Fruit fly (Drosophila melanogaster) whole organism, embryonic: Measurements from ENCODE around the gene CG17127.

Experiments
- Aef1 ChIP-seq: fragments of 200-800 bp; sonication (Bioruptor generic); IDR thresholded peaks from 3 replicates; pipeline ENCODE4 v1.3.6; 2022; ENCODE audit warnings: missing biosample characterization, missing genetic modification characterization
- Asciz ChIP-seq: fragments of 200-800 bp; sonication (Bioruptor generic); optimal IDR thresholded peaks from 2 replicates; lab custom pipeline; 2017; ENCODE audit warnings: missing biosample characterization, mild to moderate bottlenecking, missing genetic modification characterization, missing genetic modification reagents
- Atf3 ChIP-seq: fragments of 200-800 bp; sonication (Bioruptor generic); optimal IDR thresholded peaks from 3 replicates; lab custom pipeline; 2016; ENCODE audit warnings: missing biosample characterization, missing genetic modification characterization
- CG10979 ChIP-seq: fragments of 200-800 bp; sonication (Bioruptor generic); optimal IDR thresholded peaks from 2 replicates; lab custom pipeline; 2018; ENCODE audit warnings: missing biosample characterization, mild to moderate bottlenecking, missing genetic modification characterization, moderate library complexity
- CG12299 ChIP-seq: fragments of 200-800 bp; sonication (Bioruptor generic); optimal IDR thresholded peaks from 2 replicates; lab custom pipeline; 2018; ENCODE audit warnings: missing biosample characterization, mild to moderate bottlenecking, missing genetic modification characterization
- CG13287 ChIP-seq: fragments of 200-800 bp; sonication (Bioruptor generic); IDR thresholded peaks from 2 replicates; pipeline ENCODE4 v1.3.6; 2022; ENCODE audit warnings: missing biosample characterization, missing genetic modification characterization; ENCODE audit not compliant: partially characterized antibody
- CG17361 ChIP-seq: fragments of 200-800 bp; sonication (Bioruptor generic); IDR thresholded peaks from 3 replicates; pipeline ENCODE4 v1.3.6; 2022; ENCODE audit warnings: missing biosample characterization, missing genetic modification characterization
- CG17612 ChIP-seq: fragments of 200-800 bp; sonication (Bioruptor generic); IDR thresholded peaks from 2 replicates; pipeline ENCODE4 v1.3.6; 2022; ENCODE audit warnings: missing biosample characterization, missing genetic modification characterization
- CG1792 ChIP-seq: fragments of 200-800 bp; sonication (Bioruptor generic); optimal IDR thresholded peaks from 2 replicates; lab custom pipeline; 2016; ENCODE audit warnings: missing biosample characterization, missing genetic modification characterization
- CG18011 ChIP-seq: fragments of 200-800 bp; sonication (Bioruptor generic); optimal IDR thresholded peaks from 2 replicates; lab custom pipeline; 2017; ENCODE audit warnings: missing biosample characterization, missing genetic modification characterization, mild to moderate bottlenecking, moderate library complexity, missing genotype
- CG2202 ChIP-seq: fragments of 200-800 bp; sonication (Bioruptor generic); optimal IDR thresholded peaks from 2 replicates; lab custom pipeline; 2018; ENCODE audit warnings: missing biosample characterization, mild to moderate bottlenecking, missing genetic modification characterization
- CG3163 ChIP-seq: fragments of 200-800 bp; sonication (Bioruptor generic); optimal IDR thresholded peaks from 3 replicates; lab custom pipeline; 2016; ENCODE audit warnings: missing biosample characterization, missing genetic modification characterization
- CG32532 ChIP-seq: fragments of 200-800 bp; sonication (Bioruptor generic); IDR thresholded peaks from 2 replicates; pipeline ENCODE4 v1.3.6; 2022; ENCODE audit warnings: missing biosample characterization, missing genetic modification characterization
- CG5245 ChIP-seq: fragments of 200-800 bp; sonication (Bioruptor generic); optimal IDR thresholded peaks from 3 replicates; lab custom pipeline; 2016; ENCODE audit warnings: missing biosample characterization, missing genetic modification characterization
- CG5953 ChIP-seq: fragments of 200-800 bp; sonication (Bioruptor generic); IDR thresholded peaks from 2 replicates; pipeline ENCODE4 v1.3.6; 2022; ENCODE audit warnings: missing biosample characterization, missing genetic modification characterization
- CG6654 ChIP-seq: fragments of 200-800 bp; sonication (Bioruptor generic); optimal IDR thresholded peaks from 2 replicates; lab custom pipeline; 2017; ENCODE audit warnings: missing biosample characterization, mild to moderate bottlenecking, missing genetic modification characterization
- CG6689 ChIP-seq: fragments of 200-800 bp; sonication (Bioruptor generic); IDR thresholded peaks from 2 replicates; pipeline ENCODE4 v1.3.6; 2022; ENCODE audit warnings: missing biosample characterization, missing genetic modification characterization
- CG7745 ChIP-seq: fragments of 200-800 bp; sonication (Bioruptor generic); optimal IDR thresholded peaks from 2 replicates; lab custom pipeline; 2018; ENCODE audit warnings: missing biosample characterization, mild to moderate bottlenecking, missing genetic modification characterization, moderate library complexity
- CG7987 ChIP-seq: fragments of 200-800 bp; sonication (Bioruptor generic); optimal IDR thresholded peaks from 2 replicates; lab custom pipeline; 2018; ENCODE audit warnings: missing biosample characterization, mild to moderate bottlenecking, missing genetic modification characterization, moderate library complexity
- CG8944 ChIP-seq: fragments of 200-800 bp; sonication (Bioruptor generic); optimal IDR thresholded peaks from 3 replicates; lab custom pipeline; 2016; ENCODE audit warnings: missing biosample characterization, missing genetic modification characterization
- E2f2 ChIP-seq: fragments of 200-800 bp; sonication (Bioruptor generic); IDR thresholded peaks from 2 replicates; pipeline ENCODE4 v1.3.6; 2022; ENCODE audit warnings: missing biosample characterization, missing genetic modification characterization
- Elba2 ChIP-seq: fragments of 200-800 bp; sonication (Bioruptor generic); optimal IDR thresholded peaks from 3 replicates; lab custom pipeline; 2016; ENCODE audit warnings: missing biosample characterization, missing genetic modification characterization
- GATAe ChIP-seq: fragments of 200-800 bp; sonication (Bioruptor generic); conservative IDR thresholded peaks from 2 replicates; pipeline ENCODE4 v1.3.6; 2022; ENCODE audit warnings: missing biosample characterization, missing genetic modification characterization
- Gsc ChIP-seq: fragments of 200-800 bp; sonication (Bioruptor generic); IDR thresholded peaks from 2 replicates; pipeline ENCODE4 v1.3.6; 2022; ENCODE audit warnings: missing biosample characterization, missing genetic modification characterization
- Hmx ChIP-seq: fragments of 200-800 bp; sonication (Bioruptor generic); optimal IDR thresholded peaks from 2 replicates; lab custom pipeline; 2016; ENCODE audit warnings: missing biosample characterization, missing genetic modification characterization
- Hr39 ChIP-seq: fragments of >200 bp; optimal IDR thresholded peaks from 2 replicates; lab custom pipeline; 2017
- Med ChIP-seq: fragments of 200-800 bp; sonication (Bioruptor generic); peaks from one replicate; lab custom pipeline; 2016; ENCODE audit warnings: missing biosample characterization, missing genetic modification characterization, mild to moderate bottlenecking, inconsistent platforms, moderate library complexity
- NFAT ChIP-seq: fragments of 200-800 bp; sonication (Bioruptor generic); IDR thresholded peaks from 2 replicates; pipeline ENCODE4 v1.3.6; 2022; ENCODE audit warnings: missing biosample characterization, missing genetic modification characterization
- Rfx ChIP-seq: fragments of 200-800 bp; sonication (Bioruptor generic); IDR thresholded peaks from 2 replicates; pipeline ENCODE4 v1.3.6; 2022; ENCODE audit warnings: missing biosample characterization, missing genetic modification characterization
- Sin3A ChIP-seq: fragments of >200 bp; optimal IDR thresholded peaks from 2 replicates; lab custom pipeline; 2018
- ab ChIP-seq: fragments of 200-800 bp; sonication (Bioruptor generic); optimal IDR thresholded peaks from 2 replicates; lab custom pipeline; 2016; ENCODE audit warnings: missing biosample characterization, missing genetic modification characterization
- br ChIP-seq: fragments of >200 bp; optimal IDR thresholded peaks from 2 replicates; lab custom pipeline; 2017
- ci ChIP-seq: fragments of 200-800 bp; sonication (Bioruptor generic); IDR thresholded peaks from 3 replicates; pipeline ENCODE4 v1.3.6; 2022; ENCODE audit warnings: missing biosample characterization, missing genetic modification characterization
- crol ChIP-seq: fragments of 200-800 bp; sonication (Bioruptor generic); IDR thresholded peaks from 2 replicates; pipeline ENCODE4 v1.3.6; 2022; ENCODE audit warnings: missing biosample characterization, missing genetic modification characterization
- dan ChIP-seq: fragments of 200-800 bp; sonication (Bioruptor generic); IDR thresholded peaks from 2 replicates; pipeline ENCODE4 v1.3.6; 2022; ENCODE audit warnings: missing biosample characterization, missing genetic modification characterization
- dm ChIP-seq: fragments of 200-800 bp; sonication (Bioruptor generic); optimal IDR thresholded peaks from 3 replicates; lab custom pipeline; 2016; ENCODE audit warnings: missing biosample characterization, missing genetic modification characterization
- ems ChIP-seq: fragments of 200-800 bp; sonication (Bioruptor generic); optimal IDR thresholded peaks from 3 replicates; lab custom pipeline; 2016; ENCODE audit warnings: missing biosample characterization, missing genetic modification characterization
- en ChIP-seq: fragments of 200-800 bp; sonication (Bioruptor generic); optimal IDR thresholded peaks from 2 replicates; lab custom pipeline; 2016; ENCODE audit warnings: missing biosample characterization, missing genetic modification characterization
- fru ChIP-seq: fragments of >200 bp; optimal IDR thresholded peaks from 2 replicates; lab custom pipeline; 2017
- gcm ChIP-seq: fragments of 200-800 bp; sonication (Bioruptor generic); optimal IDR thresholded peaks from 2 replicates; lab custom pipeline; 2019; ENCODE audit warnings: missing biosample characterization, mild to moderate bottlenecking, missing genetic modification characterization, moderate library complexity
- ham ChIP-seq: fragments of 200-800 bp; sonication (Bioruptor generic); IDR thresholded peaks from 2 replicates; pipeline ENCODE4 v1.3.6; 2022; ENCODE audit warnings: missing biosample characterization, missing genetic modification characterization
- hkb ChIP-seq, 2 experiments: fragments of 200-800 bp in 1 of 2; fragments of >200 bp in 1 of 2; sonication (Bioruptor generic) in 1 of 2; IDR thresholded peaks in 1 of 2; optimal IDR thresholded peaks in 1 of 2; 2 replicates each; pipeline versions ENCODE4 v1.3.6 to Lab custom; 2017 to 2022; ENCODE audit warnings: missing biosample characterization in 1 of 2, missing genetic modification characterization in 1 of 2
- lilli ChIP-seq: fragments of 200-800 bp; sonication (Bioruptor generic); optimal IDR thresholded peaks from 3 replicates; lab custom pipeline; 2016; ENCODE audit warnings: missing biosample characterization, missing genetic modification characterization
- nmo ChIP-seq: fragments of 200-800 bp; sonication (Bioruptor generic); optimal IDR thresholded peaks from 2 replicates; lab custom pipeline; 2018; ENCODE audit warnings: missing biosample characterization, mild to moderate bottlenecking, missing genetic modification characterization, moderate library complexity
- pzg ChIP-seq: fragments of 200-800 bp; sonication (Bioruptor generic); optimal IDR thresholded peaks from 3 replicates; lab custom pipeline; 2018; ENCODE audit warnings: missing biosample characterization, mild to moderate bottlenecking, missing genetic modification characterization, moderate library complexity
- rib ChIP-seq: fragments of 200-800 bp; sonication (Bioruptor generic); IDR thresholded peaks from 2 replicates; pipeline ENCODE4 v1.3.6; 2022; ENCODE audit warnings: missing biosample characterization, missing genetic modification characterization
- sens-2 ChIP-seq: fragments of 200-800 bp; sonication (Bioruptor generic); IDR thresholded peaks from 2 replicates; pipeline ENCODE4 v1.3.6; 2022; ENCODE audit warnings: missing biosample characterization, missing genetic modification characterization
- tap ChIP-seq: fragments of 200-800 bp; optimal IDR thresholded peaks from 3 replicates; lab custom pipeline; 2019; ENCODE audit warnings: missing biosample characterization, mild to moderate bottlenecking, missing genetic modification characterization, moderate library complexity
- tup ChIP-seq: fragments of 200-800 bp; sonication (Bioruptor generic); optimal IDR thresholded peaks from 2 replicates; lab custom pipeline; 2016; ENCODE audit warnings: missing biosample characterization, mild to moderate bottlenecking, missing genetic modification characterization, moderate library complexity
- unc-4 ChIP-seq: fragments of 200-800 bp; sonication (Bioruptor generic); IDR thresholded peaks from 2 replicates; pipeline ENCODE4 v1.3.6; 2022; ENCODE audit warnings: missing biosample characterization, missing genetic modification characterization; ENCODE audit not compliant: partially characterized antibody
- zen2 ChIP-seq: fragments of 200-800 bp; sonication (Bioruptor generic); IDR thresholded peaks from 3 replicates; pipeline ENCODE4 v1.3.6; 2022; ENCODE audit warnings: missing biosample characterization, missing genetic modification characterization; ENCODE audit not compliant: partially characterized antibody

The CG17127 gene

dm6 chr2L:10800877-10801719, 30.4 kb downstream of the CG17127 start, which contains the start of gene CG31869 (continued):
- TF ChIP-seq Atf3 (no peak), CG17612 (GFP tag; lab: Robert Waterston, UW) (no peak), unc-4 (GFP tag; lab: Robert Waterston, UW) (no peak), dan (GFP tag; lab: Robert Waterston, UW) (no peak), br (no peak), nmo (GFP tag; lab: Kevin White, UChicago) (no peak), zen2 (no peak), hkb (optimal IDR thresholded peaks at IDR 0.05; lab: Kevin White, UChicago) (no peak), hkb (GFP tag; IDR thresholded peaks at IDR 0.05; lab: Robert Waterston, UW) (no peak), sens-2 (GFP tag; lab: Robert Waterston, UW) (no peak), CG10979 (no peak), crol (GFP tag; lab: Robert Waterston, UW) (peak; percentile 87), CG6689 (GFP tag; lab: Robert Waterston, UW) (no peak), NFAT (GFP tag; lab: Robert Waterston, UW) (peak; percentile 38; the same call in 1 of the 2 replicates), CG5245 (no peak), rib (GFP tag; lab: Robert Waterston, UW) (no peak), ci (GFP tag; lab: Robert Waterston, UW) (peak; percentile 9; the same call in 1 of the 3 replicates), gcm (GFP tag; lab: Kevin White, UChicago) (no peak), CG32532 (0 out of 2 replicates have a peak, but pooled peaks have one; percentile 31), ab (no peak), CG13287 (peak; percentile 11; the same call in 1 of the 2 replicates), ems (GFP tag; lab: Kevin White, UChicago) (no peak), fru (lab: Kevin White, UChicago) (no peak), CG6654 (GFP tag; lab: Kevin White, UChicago) (no peak), E2f2 (GFP tag; lab: Robert Waterston, UW) (no peak), Med (peak; percentile 83), Gsc (GFP tag; lab: Robert Waterston, UW) (no peak), Rfx (GFP tag; lab: Robert Waterston, UW) (0 out of 2 replicates have a peak, but pooled peaks have one; percentile 31), Aef1 (GFP tag; lab: Robert Waterston, UW) (peak; percentile 16; the same call in 1 of the 3 replicates), CG7987 (no peak), lilli (GFP tag; lab: Kevin White, UChicago) (no peak), CG5953 (no peak), CG12299 (no peak), CG17361 (no peak), Asciz (no peak), CG1792 (GFP tag; lab: Kevin White, UChicago) (no peak), GATAe (GFP tag; lab: Robert Waterston, UW) (no peak), pzg (GFP tag; lab: Kevin White, UChicago) (no peak), CG2202 (no peak), CG3163 (GFP tag; lab: Kevin White, UChicago) (no peak), CG8944 (GFP tag; lab: Kevin White, UChicago) (no peak), CG7745 (tag; lab: Kevin White, UChicago) (no peak), CG18011 (GFP tag; lab: Kevin White, UChicago) (no peak), Elba2 (GFP tag; lab: Kevin White, UChicago) (no peak), Hmx (no peak), tup (no peak), tap (tag; lab: Kevin White, UChicago) (no peak), ham (GFP tag; lab: Robert Waterston, UW) (no peak), Hr39 (lab: Kevin White, UChicago) (no peak), Sin3A (no peak), dm (GFP tag; lab: Kevin White, UChicago) (no peak), en (no peak)
